Fruit fly (Drosophila melanogaster) whole organism, pupa: ENCODE data around the gene CG18598.
A peak's percentile ranks its signal among the peaks of the same experiment; 100 is the strongest.

Source experiments
- CG10348 ChIP-seq: fragments of 200-800 bp; sonication (Bioruptor generic); IDR thresholded peaks from 2 replicates; pipeline ENCODE4 v1.3.6; 2022; ENCODE audit warnings: missing biosample characterization, missing genetic modification characterization
- CG12605 ChIP-seq: fragments of 200-800 bp; sonication (Bioruptor generic); IDR thresholded peaks from 2 replicates; pipeline ENCODE4 v1.3.6; 2022; ENCODE audit warnings: missing biosample characterization, missing genetic modification characterization
- CG13204 ChIP-seq: fragments of 200-800 bp; sonication (Bioruptor generic); optimal IDR thresholded peaks from 2 replicates; lab custom pipeline; 2018; ENCODE audit warnings: missing biosample characterization, mild to moderate bottlenecking, missing genetic modification characterization, moderate library complexity
- CG14655 ChIP-seq: fragments of 200-800 bp; sonication (Bioruptor generic); optimal IDR thresholded peaks from 3 replicates; lab custom pipeline; 2017; ENCODE audit warnings: mild to moderate bottlenecking, missing biosample characterization, missing genetic modification reagents, missing genetic modification characterization
- CG15710 ChIP-seq: fragments of 200-800 bp; sonication (Bioruptor generic); optimal IDR thresholded peaks from 2 replicates; lab custom pipeline; 2018; ENCODE audit warnings: missing biosample characterization, mild to moderate bottlenecking, missing genetic modification characterization, moderate library complexity
- CG17806 ChIP-seq: fragments of 200-800 bp; sonication (Bioruptor generic); optimal IDR thresholded peaks from 2 replicates; lab custom pipeline; 2018; ENCODE audit warnings: missing biosample characterization, mild to moderate bottlenecking, missing genetic modification characterization, moderate library complexity
- CG32121 ChIP-seq: fragments of 200-800 bp; sonication (Bioruptor generic); IDR thresholded peaks from 2 replicates; pipeline ENCODE4 v1.3.6; 2022; ENCODE audit warnings: missing biosample characterization, missing genetic modification characterization
- CG34367 ChIP-seq: fragments of 200-800 bp; sonication (Bioruptor generic); optimal IDR thresholded peaks from 2 replicates; lab custom pipeline; 2018; ENCODE audit warnings: missing biosample characterization, mild to moderate bottlenecking, missing genetic modification characterization
- CG4496 ChIP-seq: fragments of 200-800 bp; sonication (Bioruptor generic); IDR thresholded peaks from 3 replicates; pipeline ENCODE4 v1.3.6; 2022; ENCODE audit warnings: missing biosample characterization, missing genetic modification characterization
- CG8159 ChIP-seq: fragments of 200-800 bp; sonication (Bioruptor generic); optimal IDR thresholded peaks from 3 replicates; lab custom pipeline; 2018; ENCODE audit warnings: missing biosample characterization, mild to moderate bottlenecking, missing genetic modification characterization, moderate library complexity
- CG8301 ChIP-seq: fragments of 200-800 bp; sonication (Bioruptor generic); optimal IDR thresholded peaks from 2 replicates; lab custom pipeline; 2018; ENCODE audit warnings: missing biosample characterization, mild to moderate bottlenecking, missing genetic modification characterization
- CG9948 ChIP-seq: fragments of 200-800 bp; sonication (Bioruptor generic); optimal IDR thresholded peaks from 2 replicates; lab custom pipeline; 2018; ENCODE audit warnings: missing biosample characterization, mild to moderate bottlenecking, missing genetic modification characterization, moderate library complexity
- D1 ChIP-seq: fragments of 200-800 bp; sonication (Bioruptor generic); optimal IDR thresholded peaks from 2 replicates; lab custom pipeline; 2018; ENCODE audit warnings: missing biosample characterization, mild to moderate bottlenecking, missing genetic modification characterization, moderate library complexity
- EcR ChIP-seq: fragments of 200-800 bp; sonication (Bioruptor generic); optimal IDR thresholded peaks from 3 replicates; lab custom pipeline; 2019; ENCODE audit warnings: missing biosample characterization, missing genetic modification characterization, mild to moderate bottlenecking, moderate library complexity, missing genetic modification reagents
- Ets98B ChIP-seq: fragments of 200-800 bp; sonication (Bioruptor generic); IDR thresholded peaks from 2 replicates; pipeline ENCODE4 v1.3.6; 2022; ENCODE audit warnings: missing biosample characterization, missing genetic modification characterization
- Pif1A ChIP-seq: fragments of 200-800 bp; sonication (Bioruptor generic); optimal IDR thresholded peaks from 3 replicates; lab custom pipeline; 2016; ENCODE audit warnings: missing biosample characterization, missing genetic modification characterization
- Pif1B ChIP-seq: fragments of 200-800 bp; sonication (Bioruptor generic); optimal IDR thresholded peaks from 3 replicates; lab custom pipeline; 2016; ENCODE audit warnings: missing biosample characterization, missing genetic modification characterization
- Snoo ChIP-seq: fragments of 200-800 bp; sonication (Bioruptor generic); optimal IDR thresholded peaks from 3 replicates; lab custom pipeline; 2017; ENCODE audit warnings: missing biosample characterization, mild to moderate bottlenecking, missing genetic modification characterization, inconsistent platforms
- fd96Ca ChIP-seq: fragments of 200-800 bp; sonication (Bioruptor generic); IDR thresholded peaks from 3 replicates; pipeline ENCODE4 v1.3.6; 2022; ENCODE audit warnings: missing biosample characterization, missing genetic modification characterization
- gl ChIP-seq: fragments of 200-800 bp; sonication (Bioruptor generic); optimal IDR thresholded peaks from 2 replicates; lab custom pipeline; 2018; ENCODE audit warnings: missing biosample characterization, mild to moderate bottlenecking, missing genetic modification characterization
- rn ChIP-seq: fragments of 200-800 bp; sonication (Bioruptor generic); IDR thresholded peaks from 2 replicates; pipeline ENCODE4 v1.3.6; 2022; ENCODE audit warnings: missing biosample characterization, missing genetic modification characterization

Gene CG18598

dm6 chr3R:18250815-18251214, at the start of gene CG18598:
CG18598 (plus strand) TSS chr3R:18251115.
- TF ChIP-seq EcR (GFP tag; lab: Kevin White, UChicago): no peak
- no peak for TF ChIP-seq gl (tag; lab: Kevin White, UChicago)
- no peak for TF ChIP-seq Snoo (tag; lab: Kevin White, UChicago)
- no peak for TF ChIP-seq fd96Ca (GFP tag; lab: Robert Waterston, UW)
- no peak for TF ChIP-seq CG9948
- TF ChIP-seq CG8159: no peak
- TF ChIP-seq rn (GFP tag; lab: Robert Waterston, UW): no peak
- TF ChIP-seq CG13204 (GFP tag; lab: Kevin White, UChicago): no peak
- no peak for TF ChIP-seq Pif1A (GFP tag; lab: Kevin White, UChicago)
- TF ChIP-seq CG32121 (GFP tag; lab: Robert Waterston, UW): no peak
- no peak for TF ChIP-seq Pif1B

dm6 chr3R:18208479-18208878, 42.4 kb upstream of the CG18598 start, which contains the start of gene CG44158:
CG44158 (plus strand) TSS chr3R:18208779.
- TF ChIP-seq CG8159: no peak
- no peak for TF ChIP-seq CG14655 (GFP tag; lab: Kevin White, UChicago)
- no peak for TF ChIP-seq gl (tag; lab: Kevin White, UChicago)
- TF ChIP-seq Pif1A (GFP tag; lab: Kevin White, UChicago): no peak
- TF ChIP-seq rn (GFP tag; lab: Robert Waterston, UW): no peak
- TF ChIP-seq, all 21 proteins: peak for 0

dm6 chr3R:18215300-18215699, 35.6 kb upstream of the CG18598 start:
- no peak for TF ChIP-seq Snoo (tag; lab: Kevin White, UChicago)
- 0 out of 2 replicates have a peak, but pooled peaks have one; percentile 13 for TF ChIP-seq CG32121 (GFP tag; lab: Robert Waterston, UW)
- TF ChIP-seq EcR (GFP tag; lab: Kevin White, UChicago): no peak
- TF ChIP-seq CG9948: no peak
- no peak for TF ChIP-seq CG8301
- no peak for TF ChIP-seq CG13204 (GFP tag; lab: Kevin White, UChicago)
- TF ChIP-seq CG17806 (tag; lab: Kevin White, UChicago): no peak
- TF ChIP-seq fd96Ca (GFP tag; lab: Robert Waterston, UW): no peak
- TF ChIP-seq CG10348: no peak
- no peak for TF ChIP-seq CG14655 (GFP tag; lab: Kevin White, UChicago)
- peak; percentile 18 for TF ChIP-seq CG8159
- peak; percentile 31 for TF ChIP-seq Pif1A (GFP tag; lab: Kevin White, UChicago)
- peak; percentile 7 for TF ChIP-seq CG15710 (tag; lab: Kevin White, UChicago)
- TF ChIP-seq Ets98B (GFP tag; lab: Robert Waterston, UW): no peak
- no peak for TF ChIP-seq D1 (tag; lab: Kevin White, UChicago)
- no peak for TF ChIP-seq CG34367 (tag; lab: Kevin White, UChicago)
- TF ChIP-seq Pif1B: peak; percentile 2
- no peak for TF ChIP-seq gl (tag; lab: Kevin White, UChicago)
- TF ChIP-seq CG4496 (GFP tag; lab: Robert Waterston, UW): peak; percentile 45; the same call in 1 of the 3 replicates
- no peak for TF ChIP-seq rn (GFP tag; lab: Robert Waterston, UW)
- no peak for TF ChIP-seq CG12605 (GFP tag; lab: Robert Waterston, UW)

- TF ChIP-seq CG14655 (GFP tag; lab: Kevin White, UChicago) (no peak), fd96Ca (GFP tag; lab: Robert Waterston, UW) (no peak), CG10348 (no peak), gl (tag; lab: Kevin White, UChicago) (no peak), Ets98B (GFP tag; lab: Robert Waterston, UW) (no peak), CG13204 (GFP tag; lab: Kevin White, UChicago) (no peak), CG8301 (no peak), CG32121 (GFP tag; lab: Robert Waterston, UW) (no peak), CG12605 (GFP tag; lab: Robert Waterston, UW) (no peak), EcR (GFP tag; lab: Kevin White, UChicago) (no peak)
Measured at dm6 chr3R:18215900-18216299, 35.0 kb upstream of the CG18598 start, which contains the start of gene CG14314. CG14314 (plus strand) TSS chr3R:18216142.

DNA sequence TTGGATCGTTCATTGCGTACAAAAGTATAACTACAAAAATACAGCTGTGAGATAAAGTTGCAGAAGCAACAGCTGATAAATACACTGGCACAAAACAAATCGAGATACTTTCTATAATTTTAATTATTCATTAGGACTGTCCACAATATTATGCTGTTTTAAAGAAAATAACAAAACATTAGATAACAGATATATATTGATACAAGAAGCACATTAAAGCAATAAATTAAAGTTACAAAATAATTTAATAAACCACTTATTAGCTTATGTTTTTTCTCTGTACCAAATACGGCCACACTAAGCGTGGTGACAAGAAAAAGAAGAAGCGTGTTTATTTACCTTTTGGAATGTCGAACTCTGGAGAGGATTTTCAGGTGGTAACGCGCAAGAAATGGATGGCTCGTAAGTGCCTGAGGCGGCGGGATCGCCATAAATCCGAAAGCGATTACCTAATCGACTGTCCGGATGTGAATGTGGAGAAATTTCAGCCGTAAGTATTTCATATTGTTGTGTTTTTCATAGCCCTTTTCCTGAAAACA, 30.6 kb upstream of the CG18598 start, which contains the start of the genes CG7988 and CG7183:
Gene CG7988 (plus strand): TSS at position 316 of the 539 bp plus-strand sequence.
Gene CG7183 (minus strand): TSS at position 489 of the 539 bp plus-strand sequence.
- TF ChIP-seq rn (GFP tag; lab: Robert Waterston, UW) (peak; percentile 98), Pif1B (peak; percentile 90), fd96Ca (GFP tag; lab: Robert Waterston, UW) (no peak), D1 (tag; lab: Kevin White, UChicago) (no peak), CG32121 (GFP tag; lab: Robert Waterston, UW) (peak; percentile 98), CG15710 (tag; lab: Kevin White, UChicago) (peak; percentile 99), Pif1A (GFP tag; lab: Kevin White, UChicago) (peak; percentile 94), CG17806 (tag; lab: Kevin White, UChicago) (peak; percentile 98), CG14655 (GFP tag; lab: Kevin White, UChicago) (peak; percentile 96), CG10348 (peak; percentile 93), gl (tag; lab: Kevin White, UChicago) (peak; percentile 91), CG8301 (peak; percentile 97), EcR (GFP tag; lab: Kevin White, UChicago) (no peak), Ets98B (GFP tag; lab: Robert Waterston, UW) (peak; percentile 96), CG13204 (GFP tag; lab: Kevin White, UChicago) (no peak), Snoo (tag; lab: Kevin White, UChicago) (peak; percentile 98), CG9948 (peak; percentile 99), CG8159 (peak; percentile 99), CG12605 (GFP tag; lab: Robert Waterston, UW) (peak; percentile 98), CG4496 (GFP tag; lab: Robert Waterston, UW) (peak; percentile 98), CG34367 (tag; lab: Kevin White, UChicago) (peak; percentile 98)
